Fruit fly (Drosophila melanogaster) whole organism: ENCODE results near the gene Eig71Eb.

Experiments used
- CG8478 ChIP-seq: fragments of >200 bp; optimal IDR thresholded peaks from 2 replicates; lab custom pipeline; 2018; ENCODE audit warnings: inconsistent platforms
- Dll ChIP-seq: fragments of >200 bp; optimal IDR thresholded peaks from 2 replicates; lab custom pipeline; 2017
- EcR ChIP-seq, 2 experiments: fragments of >200 bp; optimal IDR thresholded peaks; 2 replicates each; lab custom pipeline; 2017; ENCODE audit warnings: missing biosample characterization in 2 of 2, missing genetic modification characterization in 2 of 2, missing genetic modification reagents in 2 of 2
- pan ChIP-seq: fragments of >200 bp; optimal IDR thresholded peaks from 2 replicates; lab custom pipeline; 2017
- psq ChIP-seq: fragments of >200 bp; optimal IDR thresholded peaks from 2 replicates; lab custom pipeline; 2017
- usp ChIP-seq: fragments of >200 bp; optimal IDR thresholded peaks from 2 replicates; lab custom pipeline; 2017; ENCODE audit warnings: missing biosample characterization, missing genetic modification characterization, mixed read lengths

Gene Eig71Eb

DNA sequence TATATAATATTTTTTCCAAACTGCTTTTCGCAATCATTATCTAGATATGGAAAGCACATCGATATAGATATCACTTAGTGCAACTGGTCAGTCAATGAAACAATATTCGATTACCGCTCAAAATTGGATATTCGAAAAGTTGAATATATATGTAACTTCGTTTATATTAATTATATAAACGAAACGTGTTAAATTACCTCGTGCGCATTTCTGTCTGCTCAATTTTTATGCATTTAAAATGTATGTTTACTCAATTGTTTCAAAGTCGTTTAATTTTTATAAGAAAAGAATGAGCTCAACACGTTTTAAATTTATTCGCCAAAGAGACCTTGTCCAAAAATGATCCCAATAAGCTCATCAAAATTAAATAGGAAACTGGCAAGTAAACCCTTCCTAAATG lies 816 bp downstream of the Eig71Eb start, which contains the start of gene CG43084:
Gene CG43084 (plus strand): TSS at position 301 of the 400 bp plus-strand sequence.
- no peak for TF ChIP-seq EcR (GFP tag; optimal IDR thresholded peaks at IDR 0.05; lab: Kevin White, UChicago)
- no peak for TF ChIP-seq Dll (lab: Kevin White, UChicago)
- no peak for TF ChIP-seq psq (lab: Kevin White, UChicago)

DNA sequence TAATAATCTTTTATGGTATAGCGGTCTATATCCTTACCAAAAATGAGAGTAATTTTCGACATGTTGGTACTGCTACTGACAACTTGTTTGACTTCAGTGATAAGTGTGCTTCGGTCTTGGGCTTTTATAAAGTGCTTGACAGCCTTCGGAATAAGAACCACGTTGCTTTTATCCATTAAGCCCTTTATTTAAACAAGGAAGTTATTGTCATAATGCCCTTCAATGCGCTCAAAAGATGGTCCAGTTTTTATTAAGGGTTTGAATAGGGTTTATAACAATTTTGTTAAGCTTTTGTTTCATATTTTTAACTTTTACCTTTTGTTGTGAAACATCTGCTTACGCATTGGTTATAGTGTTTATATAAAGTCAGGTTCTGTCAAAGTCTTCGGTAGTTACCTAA lies 2.4 kb downstream of the Eig71Eb start, which contains the start of the genes Eig71Ec and Eig71Ed:
Gene Eig71Ec (minus strand): TSS at position 101 of the 400 bp plus-strand sequence.
Gene Eig71Ed (plus strand): TSS at position 384 of the 400 bp plus-strand sequence.
- TF ChIP-seq Dll (lab: Kevin White, UChicago) = no peak

DNA sequence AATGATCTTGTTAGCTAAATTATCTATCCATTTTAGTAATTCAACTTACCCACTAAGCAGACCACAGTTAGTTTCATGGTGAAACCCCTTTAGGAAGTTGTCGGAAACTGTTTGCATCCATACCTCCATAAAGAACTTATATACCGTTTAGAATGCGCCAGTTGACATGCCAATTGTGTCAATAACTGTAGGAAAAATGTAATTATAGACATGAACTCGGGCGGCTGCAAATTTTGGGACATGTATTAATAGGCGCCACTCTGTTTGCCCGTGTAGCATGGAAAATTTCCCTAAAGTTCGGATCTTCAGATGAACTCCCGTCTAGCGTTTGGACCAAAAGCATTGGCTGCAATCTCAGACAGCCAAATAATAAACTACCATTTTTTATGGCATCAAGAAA lies 6.2 kb downstream of the Eig71Eb start, which contains the start of gene Eig71Ee:
Gene Eig71Ee (minus strand): TSS at position 101 of the 400 bp plus-strand sequence.
- no peak for TF ChIP-seq EcR (GFP tag; optimal IDR thresholded peaks at IDR 0.05; lab: Kevin White, UChicago)
- no peak for TF ChIP-seq pan (lab: Kevin White, UChicago)
- TF ChIP-seq CG8478 = no peak
- TF ChIP-seq psq (lab: Kevin White, UChicago) = no peak
- no peak for TF ChIP-seq usp (GFP tag; lab: Kevin White, UChicago)
- TF ChIP-seq Dll (lab: Kevin White, UChicago) = no peak

DNA sequence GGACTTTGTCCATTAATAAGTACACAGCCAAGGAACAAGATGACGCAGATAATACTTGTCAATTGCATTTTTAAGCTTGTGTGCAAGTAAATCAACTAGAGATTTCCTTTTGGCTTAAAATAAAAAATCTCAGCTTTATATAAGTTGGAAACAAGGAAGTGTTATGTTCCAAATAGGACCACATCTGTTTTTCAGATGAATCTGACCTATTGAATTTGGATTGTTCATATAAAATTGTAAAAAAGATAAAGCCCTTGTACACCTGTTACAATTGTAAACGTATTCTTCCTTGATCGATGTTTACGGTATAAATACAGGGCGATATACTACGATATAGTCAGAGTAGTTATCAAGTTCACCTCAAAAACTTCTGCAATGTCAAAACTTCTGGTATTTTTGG lies 7.6 kb downstream of the Eig71Eb start, which contains the start of the genes Eig71Ef and Eig71Eg:
Gene Eig71Ef (minus strand): TSS at position 101 of the 400 bp plus-strand sequence.
Gene Eig71Eg (plus strand): TSS at position 339 of the 400 bp plus-strand sequence.
- TF ChIP-seq usp (GFP tag; lab: Kevin White, UChicago) (no peak), CG8478 (no peak), Dll (lab: Kevin White, UChicago) (no peak), EcR (GFP tag; optimal IDR thresholded peaks at IDR 0.05; lab: Kevin White, UChicago) (no peak), psq (lab: Kevin White, UChicago) (no peak), pan (lab: Kevin White, UChicago) (no peak)

DNA sequence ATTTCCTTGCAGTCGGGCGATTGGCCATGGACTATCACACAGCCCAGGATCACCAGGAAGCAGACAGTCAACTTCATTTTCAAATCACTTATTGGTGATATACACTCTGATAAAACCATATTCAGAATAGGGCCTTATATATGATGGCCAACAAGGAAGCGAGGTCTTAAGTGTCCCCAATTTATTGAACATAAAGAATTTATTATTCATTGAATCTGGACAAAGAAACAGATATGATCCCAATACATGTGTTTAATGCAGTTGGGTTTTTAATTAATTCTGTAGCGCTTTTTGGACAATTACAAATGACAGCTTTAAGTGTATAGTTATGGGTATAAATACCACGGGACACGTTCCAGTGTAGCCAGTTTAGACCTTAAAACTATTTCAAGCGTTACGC lies 9.6 kb downstream of the Eig71Eb start, which contains the start of the genes Eig71Eh and Eig71Ei:
Gene Eig71Eh (minus strand): TSS at position 101 of the 400 bp plus-strand sequence.
Gene Eig71Ei (plus strand): TSS at position 367 of the 400 bp plus-strand sequence.
- no peak for TF ChIP-seq usp (GFP tag; lab: Kevin White, UChicago)
- no peak for TF ChIP-seq Dll (lab: Kevin White, UChicago)
- TF ChIP-seq psq (lab: Kevin White, UChicago) = no peak
- TF ChIP-seq EcR (GFP tag; optimal IDR thresholded peaks at IDR 0.05; lab: Kevin White, UChicago) = no peak
- TF ChIP-seq pan (lab: Kevin White, UChicago) = no peak
- TF ChIP-seq CG8478 = no peak

DNA sequence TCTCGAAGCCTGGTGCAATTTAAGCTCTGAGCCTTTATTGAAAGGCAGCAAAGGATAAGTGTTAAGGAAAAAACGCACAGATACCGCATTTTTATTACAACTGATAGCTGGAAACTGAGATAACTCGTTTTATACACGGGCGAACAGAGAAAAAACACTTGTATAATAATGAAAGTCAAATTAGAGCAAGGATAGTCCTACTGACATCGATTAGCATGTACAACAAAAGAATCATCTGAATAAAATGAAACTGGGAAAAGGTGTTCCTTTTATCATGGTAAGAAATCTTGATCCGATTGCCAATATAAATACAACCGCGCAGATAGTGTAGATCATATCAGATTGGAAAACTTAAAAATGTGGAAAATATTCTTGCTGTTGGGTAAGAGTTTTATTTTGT lies 11.2 kb downstream of the Eig71Eb start, which contains the start of the genes Eig71Ej and Eig71Ek:
Gene Eig71Ej (minus strand): TSS at position 101 of the 400 bp plus-strand sequence.
Gene Eig71Ek (plus strand): TSS at position 334 of the 400 bp plus-strand sequence.
- TF ChIP-seq pan (lab: Kevin White, UChicago) (no peak), usp (GFP tag; lab: Kevin White, UChicago) (no peak), Dll (lab: Kevin White, UChicago) (no peak), psq (lab: Kevin White, UChicago) (no peak), CG8478 (no peak), EcR (GFP tag; optimal IDR thresholded peaks at IDR 0.05; lab: Kevin White, UChicago) (no peak)

DNA sequence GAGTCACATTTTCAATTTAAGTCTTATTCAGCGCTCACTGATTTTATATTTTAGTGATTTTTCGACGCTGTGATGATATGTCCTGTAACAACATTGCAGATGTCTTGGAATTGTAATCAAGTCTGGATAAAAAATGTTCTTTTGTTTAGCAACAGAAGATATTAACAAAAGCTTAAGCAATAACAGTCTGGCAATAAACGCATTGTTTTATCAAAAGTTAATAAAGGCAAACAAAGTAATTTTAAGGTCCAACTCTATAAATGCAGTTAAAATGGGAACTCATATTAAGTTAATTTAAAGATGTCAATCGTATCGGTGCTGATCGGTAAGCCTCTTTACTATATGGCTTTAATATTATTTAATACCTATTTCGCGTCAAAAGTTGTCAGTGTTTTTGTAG lies 11.8 kb downstream of the Eig71Eb start, which contains the start of gene CG43082:
Gene CG43082 (plus strand): TSS at position 301 of the 400 bp plus-strand sequence.
- TF ChIP-seq CG8478 (no peak), Dll (lab: Kevin White, UChicago) (no peak), psq (lab: Kevin White, UChicago) (no peak), usp (GFP tag; lab: Kevin White, UChicago) (no peak), EcR (GFP tag; optimal IDR thresholded peaks at IDR 0.05; lab: Kevin White, UChicago) (no peak)

DNA sequence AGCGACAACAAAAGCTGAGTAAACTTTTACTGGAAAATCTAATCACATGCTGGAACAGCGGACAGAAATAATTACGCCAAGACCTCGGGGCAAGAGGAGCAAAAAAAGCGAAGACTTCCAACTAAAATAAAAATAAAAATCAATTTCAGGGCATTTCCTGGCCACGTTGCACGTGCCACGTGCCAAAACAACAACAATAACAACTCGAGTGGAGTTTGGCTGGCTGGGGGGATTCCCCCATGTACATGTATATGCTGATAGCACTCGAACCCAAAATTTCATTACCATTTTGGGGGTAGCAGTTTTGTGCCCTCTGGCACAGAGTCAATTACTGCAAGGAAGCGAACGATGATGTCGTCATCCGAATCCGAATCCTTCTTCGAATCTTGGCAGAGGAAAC lies 12.8 kb downstream of the Eig71Eb start:
- TF ChIP-seq usp (GFP tag; lab: Kevin White, UChicago) (no peak), psq (lab: Kevin White, UChicago) (no peak), pan (lab: Kevin White, UChicago) (no peak)

DNA sequence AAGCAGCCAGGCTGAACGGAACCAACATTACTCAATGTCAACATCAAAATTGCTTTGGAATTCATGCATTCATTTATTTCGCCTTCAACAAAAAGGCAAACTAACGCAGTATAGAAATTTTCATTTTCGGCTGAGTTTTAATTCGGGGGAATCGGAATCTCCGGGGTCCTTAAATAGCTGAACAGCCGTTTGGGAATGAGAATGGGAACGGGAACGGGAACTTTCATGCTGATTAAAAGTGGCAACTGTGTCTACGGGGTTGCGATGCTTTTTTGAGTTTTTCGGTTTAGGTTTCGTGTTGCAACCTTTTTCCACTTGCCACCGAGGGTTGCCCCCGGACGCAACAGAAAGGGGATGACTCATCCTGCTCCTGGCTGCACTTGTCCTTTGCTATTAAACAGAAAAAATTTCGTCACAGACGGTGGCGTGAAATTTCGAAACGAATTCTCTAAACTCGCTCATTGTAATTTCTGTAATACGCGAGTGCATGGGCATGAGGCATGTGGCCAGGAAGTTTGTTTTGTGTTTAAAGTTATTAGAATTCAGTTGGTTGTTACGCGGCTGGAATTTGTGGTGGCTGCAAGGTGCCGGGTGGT lies 14.6 kb downstream of the Eig71Eb start:
- TF ChIP-seq usp (GFP tag; lab: Kevin White, UChicago) (no peak), Dll (lab: Kevin White, UChicago) (no peak), pan (lab: Kevin White, UChicago) (no peak), EcR (GFP tag; optimal IDR thresholded peaks at IDR 0.05; lab: Kevin White, UChicago) (no peak), psq (lab: Kevin White, UChicago) (no peak), CG8478 (no peak)

DNA sequence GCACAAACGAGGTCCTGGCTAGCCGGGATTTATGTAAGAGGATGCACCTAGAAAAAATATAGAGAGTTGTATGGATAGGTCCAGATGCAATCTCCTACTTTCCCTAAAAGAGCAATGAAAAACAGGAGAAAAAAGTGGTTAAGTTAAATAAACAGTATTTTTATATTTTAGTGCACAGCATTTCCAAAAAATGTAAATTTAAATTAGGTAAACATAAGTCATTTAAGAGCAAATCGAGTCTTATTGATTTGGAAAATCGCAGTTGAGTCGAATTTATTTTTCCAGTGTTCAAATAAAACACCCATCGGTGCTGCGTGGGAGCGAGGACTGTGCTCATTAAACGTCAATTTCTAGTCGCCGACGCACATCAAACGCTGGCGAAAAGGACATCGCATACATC lies 16.0 kb downstream of the Eig71Eb start:
- no peak for TF ChIP-seq psq (lab: Kevin White, UChicago)
- TF ChIP-seq CG8478 = no peak
- TF ChIP-seq usp (GFP tag; lab: Kevin White, UChicago) = no peak
- TF ChIP-seq Dll (lab: Kevin White, UChicago) = no peak
- no peak for TF ChIP-seq EcR (GFP tag; optimal IDR thresholded peaks at IDR 0.05; lab: Kevin White, UChicago)
- no peak for TF ChIP-seq pan (lab: Kevin White, UChicago)

DNA sequence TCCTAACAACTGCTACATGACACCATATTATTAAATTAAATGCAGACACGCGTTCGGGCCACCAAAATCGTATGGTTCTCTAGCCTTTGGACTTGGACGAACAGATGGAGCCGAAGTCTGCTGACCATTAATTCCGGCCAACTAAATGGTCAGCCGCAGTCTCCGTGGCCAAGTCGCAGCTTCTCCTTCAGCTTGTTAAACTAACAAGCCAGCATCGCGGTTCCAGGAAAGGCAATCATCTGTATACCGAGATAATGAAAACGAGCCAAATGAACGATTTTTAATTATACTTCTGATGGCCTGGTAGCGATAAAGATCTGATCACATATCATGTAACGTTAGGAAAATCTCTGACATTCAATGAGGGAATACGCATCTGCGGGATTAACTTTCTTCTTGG lies 20.2 kb downstream of the Eig71Eb start:
- TF ChIP-seq CG8478 = no peak
- no peak for TF ChIP-seq pan (lab: Kevin White, UChicago)
- no peak for TF ChIP-seq Dll (lab: Kevin White, UChicago)
- no peak for TF ChIP-seq usp (GFP tag; lab: Kevin White, UChicago)

DNA sequence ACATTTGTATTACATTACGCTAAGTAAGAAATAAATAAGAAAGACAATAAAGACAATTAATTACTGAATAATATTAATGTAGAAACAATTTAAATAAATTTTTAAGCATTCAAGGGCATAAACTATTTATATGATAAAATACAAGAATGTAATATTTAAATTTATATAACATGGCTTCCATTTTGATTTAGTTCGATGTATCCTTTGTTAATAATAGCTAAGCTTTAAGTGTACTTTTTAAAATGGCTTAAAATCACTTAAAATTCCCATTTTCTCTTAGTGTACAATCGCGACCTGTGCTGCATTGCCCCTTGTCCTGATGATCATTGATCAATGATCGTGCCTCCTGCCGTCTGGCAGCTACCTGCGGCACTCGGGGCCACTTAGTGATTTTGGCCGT lies 20.7 kb downstream of the Eig71Eb start:
- TF ChIP-seq psq (lab: Kevin White, UChicago) (no peak), usp (GFP tag; lab: Kevin White, UChicago) (no peak), CG8478 (no peak), pan (lab: Kevin White, UChicago) (no peak), EcR (GFP tag; optimal IDR thresholded peaks at IDR 0.05; lab: Kevin White, UChicago) (no peak), Dll (lab: Kevin White, UChicago) (no peak)
